Worm (Caenorhabditis elegans) whole organism, L4/young adult: Measurements from ENCODE around the gene pitr-4.

Source experiments
- W03F9.2 ChIP-seq: fragments of 150-350 bp; optimal IDR thresholded peaks from 2 replicates; lab custom pipeline; 2014; ENCODE audit warnings: missing biosample characterization, missing genetic modification characterization
- dao-5 ChIP-seq: sonication (generic microtip); optimal IDR thresholded peaks from 2 replicates; lab custom pipeline; 2016; ENCODE audit warnings: missing genotype, missing genetic modification characterization, moderate library complexity, missing compliant biosample characterization
- him-1 ChIP-seq: sonication (generic microtip); optimal IDR thresholded peaks from 2 replicates; lab custom pipeline; 2016; ENCODE audit warnings: missing genotype, missing genetic modification reagents, missing genetic modification characterization, missing compliant biosample characterization

DNA sequence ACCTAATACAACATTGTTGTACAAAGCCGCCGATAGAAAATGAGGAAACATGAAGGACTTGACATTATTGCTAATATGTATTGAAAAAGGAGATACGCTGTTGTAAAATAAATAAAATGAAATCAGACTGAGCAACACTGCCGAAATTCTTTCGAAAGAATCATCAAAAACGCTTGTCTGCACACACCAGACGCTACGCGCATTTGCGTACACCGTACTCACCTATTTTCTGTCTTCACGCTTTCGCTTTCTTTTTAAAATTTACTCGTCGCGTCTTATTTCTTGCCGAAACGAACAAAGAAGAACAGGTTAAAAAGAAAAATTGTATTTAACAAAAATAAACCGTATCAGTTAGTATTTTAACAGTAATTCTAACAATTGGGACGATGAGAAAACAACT is 29.3 kb upstream of the pitr-4 start:
- TF ChIP-seq W03F9.2 (tag; lab: Kevin White, UChicago) (peak; percentile 84), him-1 (no peak), dao-5 (tag; lab: Kevin White, UChicago) (no peak)
